Fruit fly (Drosophila melanogaster) whole organism, wandering third instar larva: ENCODE measurements around the gene CG32547.

Source experiments
- Abd-B ChIP-seq: fragments of >200 bp; optimal IDR thresholded peaks from 2 replicates; lab custom pipeline; 2017; ENCODE audit warnings: missing biosample characterization, missing genetic modification characterization
- CG32264 ChIP-seq: fragments of 200-800 bp; sonication (Bioruptor generic); optimal IDR thresholded peaks from 2 replicates; lab custom pipeline; 2016; ENCODE audit warnings: missing biosample characterization, missing genetic modification characterization
- CG9705 ChIP-seq: fragments of 200-800 bp; sonication (Bioruptor generic); optimal IDR thresholded peaks from 2 replicates; lab custom pipeline; 2018; ENCODE audit warnings: missing biosample characterization, mild to moderate bottlenecking, missing genetic modification characterization
- CrebA ChIP-seq: fragments of 200-800 bp; sonication (Bioruptor generic); optimal IDR thresholded peaks from 2 replicates; lab custom pipeline; 2016; ENCODE audit warnings: missing biosample characterization, mild to moderate bottlenecking, missing genetic modification characterization, borderline replicate concordance
- Dfd ChIP-seq: fragments of >200 bp; optimal IDR thresholded peaks from 2 replicates; lab custom pipeline; 2017; ENCODE audit warnings: missing biosample characterization, missing genetic modification characterization
- Dif ChIP-seq: fragments of 200-275, 200-300 bp; sonication (Bioruptor generic); optimal IDR thresholded peaks from 2 replicates; lab custom pipeline; 2018; ENCODE audit warnings: missing biosample characterization, missing genetic modification characterization; ENCODE audit not compliant: partially characterized antibody
- GATAd ChIP-seq: sonication (Bioruptor generic); optimal IDR thresholded peaks from 2 replicates; lab custom pipeline; 2016; ENCODE audit warnings: missing biosample characterization, missing genetic modification characterization
- HLH106 ChIP-seq: fragments of 200-800 bp; optimal IDR thresholded peaks from 3 replicates; lab custom pipeline; 2019; ENCODE audit warnings: missing biosample characterization, mild to moderate bottlenecking, missing genetic modification characterization, moderate library complexity
- Hnf4 ChIP-seq: fragments of 200-800 bp; sonication (Bioruptor generic); optimal IDR thresholded peaks from 2 replicates; lab custom pipeline; 2016; ENCODE audit warnings: missing biosample characterization, mild to moderate bottlenecking, missing genetic modification characterization
- Hr78 ChIP-seq: fragments of >200 bp; optimal IDR thresholded peaks from 2 replicates; lab custom pipeline; 2017; ENCODE audit warnings: missing biosample characterization, missing genetic modification characterization
- Hr83 ChIP-seq: fragments of 200-300 bp; sonication (Bioruptor generic); optimal IDR thresholded peaks from 2 replicates; lab custom pipeline; 2016; ENCODE audit warnings: missing biosample characterization, mild to moderate bottlenecking, missing genetic modification characterization, moderate library complexity; ENCODE audit not compliant: poor library complexity, severe bottlenecking
- Jra ChIP-seq: sonication (Bioruptor generic); optimal IDR thresholded peaks from 2 replicates; lab custom pipeline; 2016; ENCODE audit warnings: missing biosample characterization, missing genetic modification characterization
- Mio ChIP-seq: sonication (Bioruptor generic); optimal IDR thresholded peaks from 2 replicates; lab custom pipeline; 2016; ENCODE audit warnings: missing biosample characterization, missing genetic modification characterization
- Myc ChIP-seq: fragments of >200 bp; optimal IDR thresholded peaks from 2 replicates; lab custom pipeline; 2017
- N ChIP-seq: fragments of >200 bp; optimal IDR thresholded peaks from 2 replicates; lab custom pipeline; 2018; ENCODE audit warnings: missing biosample characterization, missing external identifiers, missing genetic modification characterization
- OdsH ChIP-seq: fragments of 200-800 bp; sonication (Bioruptor generic); optimal IDR thresholded peaks from 2 replicates; lab custom pipeline; 2016; ENCODE audit warnings: missing biosample characterization, mild to moderate bottlenecking, missing genetic modification characterization
- Rel ChIP-seq, 2 experiments: fragments of 200-800 bp; sonication (Bioruptor generic) in 1 of 2; optimal IDR thresholded peaks; 2 replicates in 1 of 2; 3 replicates in 1 of 2; lab custom pipeline; 2016 to 2019; ENCODE audit warnings: mild to moderate bottlenecking in 2 of 2, missing biosample characterization in 2 of 2, missing genetic modification characterization in 2 of 2, moderate library complexity in 1 of 2
- Sp1 ChIP-seq: fragments of 200-800 bp; sonication (Bioruptor generic); optimal IDR thresholded peaks from 3 replicates; lab custom pipeline; 2019; ENCODE audit warnings: missing biosample characterization, mild to moderate bottlenecking, missing genetic modification characterization, moderate library complexity
- Vsx2 ChIP-seq: fragments of 200-300, 225-300 bp; sonication (Bioruptor generic); optimal IDR thresholded peaks from 2 replicates; lab custom pipeline; 2018; ENCODE audit warnings: missing biosample characterization, missing genetic modification characterization; ENCODE audit not compliant: partially characterized antibody
- br ChIP-seq: fragments of 200-800 bp; sonication (Bioruptor generic); optimal IDR thresholded peaks from 2 replicates; lab custom pipeline; 2016; ENCODE audit warnings: missing biosample characterization, missing genetic modification characterization
- brk ChIP-seq: fragments of 200-800 bp; sonication (Bioruptor generic); optimal IDR thresholded peaks from 2 replicates; lab custom pipeline; 2016; ENCODE audit warnings: missing biosample characterization, mild to moderate bottlenecking, missing genetic modification characterization
- dl ChIP-seq, 2 experiments: fragments of 175-275, 200-275 bp in 1 of 2; fragments of 200-275 bp in 1 of 2; sonication (Bioruptor generic); optimal IDR thresholded peaks; lab custom pipeline; 2018; ENCODE audit warnings: mild to moderate bottlenecking in 2 of 2, missing biosample characterization in 2 of 2, missing genetic modification characterization in 2 of 2, moderate library complexity in 2 of 2; ENCODE audit not compliant: partially characterized antibody in 2 of 2, insufficient read depth in 1 of 2
- dmrt93B ChIP-seq: fragments of 200-800 bp; sonication (Bioruptor generic); optimal IDR thresholded peaks from 2 replicates; lab custom pipeline; 2018; ENCODE audit warnings: missing biosample characterization, mild to moderate bottlenecking, missing genetic modification characterization
- ey ChIP-seq: fragments of 200-800 bp; sonication (Bioruptor generic); optimal IDR thresholded peaks from 2 replicates; lab custom pipeline; 2016; ENCODE audit warnings: missing biosample characterization, missing genetic modification characterization
- foxo ChIP-seq, 2 experiments: fragments of 200-800 bp; sonication (Bioruptor generic); optimal IDR thresholded peaks; 2 replicates in 1 of 2; 3 replicates in 1 of 2; lab custom pipeline; 2016 to 2017; ENCODE audit warnings: missing biosample characterization in 2 of 2, missing genetic modification characterization in 2 of 2
- fru ChIP-seq: fragments of 200-800 bp; sonication (Bioruptor generic); optimal IDR thresholded peaks from 3 replicates; lab custom pipeline; 2016; ENCODE audit warnings: missing biosample characterization, mild to moderate bottlenecking, missing genetic modification characterization
- h ChIP-seq: fragments of 200-800 bp; sonication (Bioruptor generic); optimal IDR thresholded peaks from 3 replicates; lab custom pipeline; 2016; ENCODE audit warnings: missing biosample characterization, mild to moderate bottlenecking, missing genetic modification characterization
- jim ChIP-seq: fragments of 175-275, 200-325 bp; sonication (Bioruptor generic); optimal IDR thresholded peaks from 2 replicates; lab custom pipeline; 2016; ENCODE audit warnings: missing biosample characterization, mild to moderate bottlenecking, missing genetic modification characterization
- pan ChIP-seq: fragments of >200 bp; optimal IDR thresholded peaks from 2 replicates; lab custom pipeline; 2017
- psq ChIP-seq: fragments of 200-800 bp; sonication (Bioruptor generic); optimal IDR thresholded peaks from 3 replicates; lab custom pipeline; 2017; ENCODE audit warnings: missing biosample characterization, mild to moderate bottlenecking, missing genetic modification characterization, moderate library complexity
- rgr ChIP-seq: fragments of 200-800 bp; sonication (Bioruptor generic); optimal IDR thresholded peaks from 3 replicates; lab custom pipeline; 2016; ENCODE audit warnings: missing biosample characterization, mild to moderate bottlenecking, missing genetic modification characterization
- sage ChIP-seq: fragments of 200-800 bp; sonication (Bioruptor generic); optimal IDR thresholded peaks from 2 replicates; lab custom pipeline; 2016; ENCODE audit warnings: missing biosample characterization, mild to moderate bottlenecking, missing genetic modification characterization
- sv ChIP-seq: fragments of 200-800 bp; sonication (Bioruptor generic); optimal IDR thresholded peaks from 3 replicates; lab custom pipeline; 2016; ENCODE audit warnings: missing biosample characterization, missing genetic modification characterization
- tai ChIP-seq: sonication (Bioruptor generic); optimal IDR thresholded peaks from 2 replicates; lab custom pipeline; 2016; ENCODE audit warnings: missing biosample characterization, missing genetic modification characterization
- usp ChIP-seq: fragments of >200 bp; optimal IDR thresholded peaks from 2 replicates; lab custom pipeline; 2017; ENCODE audit warnings: missing biosample characterization, missing genetic modification characterization
- woc ChIP-seq: sonication (Bioruptor generic); optimal IDR thresholded peaks from 2 replicates; lab custom pipeline; 2016; ENCODE audit warnings: missing biosample characterization, mild to moderate bottlenecking, missing genetic modification characterization

Gene CG32547

DNA sequence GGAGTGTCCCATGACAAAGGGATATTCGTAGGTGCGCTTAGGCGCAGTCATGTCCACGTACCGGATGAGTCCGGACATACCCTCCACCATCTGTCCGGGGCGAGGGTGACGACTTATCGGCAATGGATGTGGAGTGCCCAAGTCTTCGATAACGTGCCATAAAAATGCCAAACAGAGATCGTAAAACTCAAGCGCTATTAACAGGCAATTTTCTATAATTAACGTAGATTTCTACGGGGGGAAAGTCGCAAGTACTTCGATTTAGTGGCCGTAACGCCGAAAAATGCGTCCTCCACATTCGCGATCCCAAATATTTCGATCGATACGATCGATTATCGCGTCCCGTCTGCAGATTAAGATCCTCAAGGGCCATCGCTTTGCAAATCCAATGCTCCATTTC is 30.1 kb upstream of the CG32547 start:
- TF ChIP-seq Sp1 (GFP tag; lab: Kevin White, UChicago) (peak; percentile 1), Mio (GFP tag; lab: Kevin White, UChicago) (no peak)

DNA sequence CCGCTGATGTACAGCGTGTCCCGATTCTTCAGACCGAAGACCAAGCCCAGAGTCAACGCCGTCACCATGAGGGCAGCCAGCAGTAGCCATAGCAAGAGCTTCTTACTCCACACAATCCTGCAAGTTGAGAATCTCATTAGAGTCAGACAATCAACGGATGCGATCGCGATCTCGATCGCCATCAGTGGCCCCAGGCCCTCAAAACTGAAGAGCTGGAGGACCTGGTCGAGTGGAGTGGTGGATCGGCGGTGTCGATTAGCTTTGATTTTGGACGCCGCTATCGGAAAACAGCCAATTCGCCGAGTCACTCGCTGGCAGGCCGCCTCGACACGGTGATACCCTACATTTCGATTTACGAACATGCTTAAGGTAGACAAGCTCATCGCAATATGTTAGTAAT is 29.3 kb upstream of the CG32547 start:
- TF ChIP-seq Hr78 (GFP tag; lab: Kevin White, UChicago) (no peak), tai (GFP tag; lab: Kevin White, UChicago) (no peak), Rel (GFP tag; optimal IDR thresholded peaks at IDR 0.05; lab: Kevin White, UChicago) (no peak), Rel (tag; optimal IDR thresholded peaks at IDR 0.05; lab: Kevin White, UChicago) (no peak), dl (GFP tag; optimal IDR thresholded peaks at IDR 0.05; lab: Kevin White, UChicago; ENCODE audit: insufficient read depth in 1 of 2, partially characterized antibody in 2 of 2) (no peak), h (GFP tag; lab: Kevin White, UChicago) (no peak), Dfd (GFP tag; lab: Kevin White, UChicago) (no peak), Vsx2 (GFP tag; lab: Kevin White, UChicago) (no peak), Abd-B (GFP tag; lab: Kevin White, UChicago) (no peak), GATAd (GFP tag; lab: Kevin White, UChicago) (no peak), N (GFP tag; lab: Kevin White, UChicago) (no peak), sage (no peak), CG9705 (GFP tag; lab: Kevin White, UChicago) (no peak), Jra (no peak), Hnf4 (GFP tag; lab: Kevin White, UChicago) (no peak), Mio (GFP tag; lab: Kevin White, UChicago) (no peak), usp (GFP tag; lab: Kevin White, UChicago) (no peak)
- TF ChIP-seq, all 38 proteins: peak for 0

DNA sequence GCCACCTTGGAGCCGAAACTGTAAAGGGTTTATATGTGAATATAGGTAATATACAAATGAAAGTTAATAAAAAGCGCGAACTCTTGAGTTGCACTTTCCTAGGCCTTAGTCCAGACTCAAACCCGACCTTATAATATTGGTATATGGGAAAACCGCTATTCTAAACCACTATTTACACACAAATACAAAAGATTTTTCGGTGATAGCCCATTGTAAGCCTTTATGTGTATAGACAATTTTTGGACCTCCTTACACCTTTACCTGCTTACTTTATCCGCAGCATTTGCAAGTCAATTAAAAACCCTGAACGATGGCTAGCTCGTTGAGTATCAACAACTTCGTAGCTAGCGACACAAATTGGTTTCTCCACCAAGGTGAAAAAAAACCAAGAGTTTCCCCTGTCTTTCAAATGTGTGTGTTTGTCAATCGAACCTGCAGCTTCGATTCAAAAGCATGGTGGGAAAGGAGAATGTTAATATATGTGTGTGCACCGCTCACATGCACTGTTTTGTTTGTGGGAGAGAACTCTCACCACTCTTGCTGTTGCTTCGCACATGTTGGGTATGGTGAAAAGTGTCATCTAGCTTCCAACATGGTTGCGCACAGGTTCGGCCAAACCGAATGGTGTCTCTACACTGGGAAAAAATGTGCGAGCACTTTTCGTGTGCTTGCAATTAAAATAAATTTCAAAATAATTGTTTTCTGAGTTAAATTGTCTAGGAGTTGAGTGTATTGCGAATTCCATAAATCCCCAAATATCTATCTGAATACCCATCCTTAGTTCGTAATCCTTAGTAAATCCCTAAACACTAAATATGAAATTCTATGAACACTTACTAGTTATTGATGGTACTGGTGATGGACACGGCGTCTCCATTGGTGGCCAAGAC is 27.6 kb upstream of the CG32547 start:
- no peak for TF ChIP-seq N (GFP tag; lab: Kevin White, UChicago)
- peak in 1 of 2 experiments; percentile 80 for TF ChIP-seq foxo (GFP tag; optimal IDR thresholded peaks at IDR 0.05; lab: Kevin White, UChicago)
- TF ChIP-seq Myc (lab: Kevin White, UChicago), result peak; percentile 45
- TF ChIP-seq sage, result peak; percentile 11
- TF ChIP-seq Dfd (GFP tag; lab: Kevin White, UChicago), result no peak
- TF ChIP-seq rgr (GFP tag; lab: Kevin White, UChicago), result peak; percentile 64
- peak; percentile 48 for TF ChIP-seq ey (GFP tag; lab: Kevin White, UChicago)
- no peak for TF ChIP-seq tai (GFP tag; lab: Kevin White, UChicago)
- no peak for TF ChIP-seq Hr83 (GFP tag; lab: Kevin White, UChicago)
- peak; percentile 26 for TF ChIP-seq Sp1 (GFP tag; lab: Kevin White, UChicago)
- TF ChIP-seq psq, result peak; percentile 17
- peak; percentile 74 for TF ChIP-seq fru
- peak; percentile 56 for TF ChIP-seq br (GFP tag; lab: Kevin White, UChicago)
- peak; percentile 64 for TF ChIP-seq h (GFP tag; lab: Kevin White, UChicago)
- no peak for TF ChIP-seq Dif
- peak; percentile 46 for TF ChIP-seq OdsH
- TF ChIP-seq Jra, result peak; percentile 3
- peak; percentile 17 for TF ChIP-seq HLH106 (tag; lab: Kevin White, UChicago)
- peak; percentile 52 for TF ChIP-seq sv (GFP tag; lab: Kevin White, UChicago)
- TF ChIP-seq Hnf4 (GFP tag; lab: Kevin White, UChicago), result peak; percentile 56
- no peak for TF ChIP-seq CG32264

DNA sequence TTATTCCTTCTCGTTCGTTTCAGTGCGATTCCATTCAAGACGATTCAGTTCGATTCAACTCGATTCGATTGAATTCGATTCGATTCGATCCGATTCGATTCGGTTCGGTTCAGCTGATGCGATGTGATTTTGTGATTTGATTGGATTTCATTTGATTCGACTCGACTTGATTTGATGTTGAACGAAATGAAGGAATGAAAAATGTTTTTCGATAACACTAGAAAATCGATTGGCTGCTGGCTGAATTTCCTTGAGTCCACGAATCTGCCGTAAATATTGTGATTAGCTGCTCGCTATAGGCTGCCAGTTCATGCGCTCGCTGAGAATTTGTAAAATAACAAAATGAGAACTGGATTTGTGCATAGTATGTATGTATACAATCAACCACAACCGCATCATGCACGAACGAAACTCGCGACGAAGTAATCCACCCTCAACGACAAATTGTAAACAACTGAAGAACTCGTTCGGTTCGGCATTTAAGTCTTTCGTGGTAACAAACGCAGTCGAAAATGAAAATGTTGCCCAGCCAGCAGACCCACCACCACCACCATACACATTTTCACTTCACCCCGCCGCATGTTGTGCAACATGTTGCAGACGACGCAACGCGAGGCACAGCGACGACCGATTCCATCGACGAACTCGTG is 25.8 kb upstream of the CG32547 start, which contains the start of gene Wnt5:
Wnt5 (minus strand) TSS at position 458 of the 650 bp plus-strand sequence.
- TF ChIP-seq Dif (no peak), h (GFP tag; lab: Kevin White, UChicago) (peak; percentile 8), psq (no peak), CG9705 (GFP tag; lab: Kevin White, UChicago) (no peak), fru (no peak), jim (GFP tag; lab: Kevin White, UChicago) (no peak), sage (no peak), Mio (GFP tag; lab: Kevin White, UChicago) (no peak), Dfd (GFP tag; lab: Kevin White, UChicago) (no peak), ey (GFP tag; lab: Kevin White, UChicago) (no peak), HLH106 (tag; lab: Kevin White, UChicago) (no peak), dl (GFP tag; optimal IDR thresholded peaks at IDR 0.05; lab: Kevin White, UChicago; ENCODE audit: insufficient read depth in 1 of 2, partially characterized antibody in 2 of 2) (peak in 1 of 2 experiments; percentile 1), Sp1 (GFP tag; lab: Kevin White, UChicago) (peak; percentile 5), pan (no peak), CG32264 (no peak), Abd-B (GFP tag; lab: Kevin White, UChicago) (no peak), woc (GFP tag; lab: Kevin White, UChicago) (peak; percentile 13), dmrt93B (GFP tag; lab: Kevin White, UChicago) (no peak), usp (GFP tag; lab: Kevin White, UChicago) (no peak), CrebA (GFP tag; lab: Kevin White, UChicago) (no peak), brk (no peak), Jra (no peak)
